Fruit fly (Drosophila melanogaster) whole organism, embryonic: ENCODE results near the gene pim.

Source experiments
- ATbp ChIP-seq: fragments of 200-800 bp; sonication (Bioruptor generic); optimal IDR thresholded peaks from 2 replicates; lab custom pipeline; 2017; ENCODE audit warnings: missing biosample characterization, mild to moderate bottlenecking, missing genetic modification characterization, missing genetic modification reagents
- Antp ChIP-seq: fragments of 200-800 bp; sonication (Bioruptor generic); optimal IDR thresholded peaks from 3 replicates; lab custom pipeline; 2016; ENCODE audit warnings: missing biosample characterization, missing genetic modification characterization
- Atf3 ChIP-seq: fragments of 200-800 bp; sonication (Bioruptor generic); optimal IDR thresholded peaks from 3 replicates; lab custom pipeline; 2016; ENCODE audit warnings: missing biosample characterization, missing genetic modification characterization
- Bgb ChIP-seq: fragments of 200-800 bp; sonication (Bioruptor generic); IDR thresholded peaks from 2 replicates; pipeline ENCODE4 v1.3.6; 2022; ENCODE audit warnings: missing biosample characterization, missing genetic modification characterization; ENCODE audit not compliant: partially characterized antibody
- CG11456 ChIP-seq: fragments of 200-800 bp; sonication (Bioruptor generic); IDR thresholded peaks from 3 replicates; pipeline ENCODE4 v1.3.6; 2022; ENCODE audit warnings: missing biosample characterization, missing genetic modification characterization
- CG11504 ChIP-seq: fragments of 200-800 bp; sonication (Bioruptor generic); optimal IDR thresholded peaks from 3 replicates; lab custom pipeline; 2019; ENCODE audit warnings: missing biosample characterization, mild to moderate bottlenecking, missing genetic modification characterization, moderate library complexity
- CG11695 ChIP-seq: fragments of 200-800 bp; sonication (Bioruptor generic); IDR thresholded peaks from 3 replicates; pipeline ENCODE4 v1.3.6; 2022; ENCODE audit warnings: missing biosample characterization, missing genetic modification characterization
- CG12071 ChIP-seq: fragments of 200-800 bp; sonication (Bioruptor generic); optimal IDR thresholded peaks from 3 replicates; lab custom pipeline; 2018; ENCODE audit warnings: missing biosample characterization, mild to moderate bottlenecking, missing genetic modification characterization
- CG15269 ChIP-seq: fragments of 200-800 bp; sonication (Bioruptor generic); optimal IDR thresholded peaks from 2 replicates; lab custom pipeline; 2018; ENCODE audit warnings: missing biosample characterization, mild to moderate bottlenecking, missing genetic modification characterization, moderate library complexity
- CG15514 ChIP-seq: fragments of 200-800 bp; sonication (Bioruptor generic); optimal IDR thresholded peaks from 3 replicates; lab custom pipeline; 2017; ENCODE audit warnings: missing biosample characterization, missing genetic modification characterization, mild to moderate bottlenecking, moderate library complexity, missing genetic modification reagents
- CG1603 ChIP-seq: fragments of 200-800 bp; sonication (Bioruptor generic); optimal IDR thresholded peaks from 2 replicates; lab custom pipeline; 2019; ENCODE audit warnings: missing biosample characterization, mild to moderate bottlenecking, missing genetic modification characterization, moderate library complexity
- CG1647 ChIP-seq: fragments of 200-800 bp; sonication (Bioruptor generic); optimal IDR thresholded peaks from 3 replicates; lab custom pipeline; 2016; ENCODE audit warnings: missing biosample characterization, missing genetic modification characterization
- CG16779 ChIP-seq: fragments of 200-800 bp; sonication (Bioruptor generic); IDR thresholded peaks from 2 replicates; pipeline ENCODE4 v1.3.6; 2022; ENCODE audit warnings: missing biosample characterization, missing genetic modification characterization
- CG1792 ChIP-seq: fragments of 200-800 bp; sonication (Bioruptor generic); optimal IDR thresholded peaks from 2 replicates; lab custom pipeline; 2016; ENCODE audit warnings: missing biosample characterization, missing genetic modification characterization
- CG18476 ChIP-seq: fragments of 200-800 bp; sonication (Bioruptor generic); optimal IDR thresholded peaks from 2 replicates; lab custom pipeline; 2016; ENCODE audit warnings: missing biosample characterization, mild to moderate bottlenecking, missing genetic modification characterization
- CG2712 ChIP-seq: fragments of 200-800 bp; optimal IDR thresholded peaks from 3 replicates; lab custom pipeline; 2019; ENCODE audit warnings: missing biosample characterization, mild to moderate bottlenecking, missing genetic modification characterization, moderate library complexity
- CG2889 ChIP-seq: fragments of 200-800 bp; sonication (Bioruptor generic); IDR thresholded peaks from 3 replicates; pipeline ENCODE4 v1.3.6; 2022; ENCODE audit warnings: missing biosample characterization, missing genetic modification characterization
- CG30020 ChIP-seq: fragments of 200-800 bp; optimal IDR thresholded peaks from 2 replicates; lab custom pipeline; 2019; ENCODE audit warnings: missing biosample characterization, mild to moderate bottlenecking, missing genetic modification characterization, moderate library complexity
- CG30403 ChIP-seq: fragments of 200-800 bp; sonication (Bioruptor generic); optimal IDR thresholded peaks from 3 replicates; lab custom pipeline; 2016; ENCODE audit warnings: missing biosample characterization, missing genetic modification characterization
- CG34422 ChIP-seq: fragments of 200-800 bp; sonication (Bioruptor generic); IDR thresholded peaks from 3 replicates; pipeline ENCODE4 v1.3.6; 2022; ENCODE audit warnings: missing biosample characterization, missing genetic modification characterization
- CG4424 ChIP-seq: fragments of 200-800 bp; sonication (Bioruptor generic); optimal IDR thresholded peaks from 3 replicates; lab custom pipeline; 2016; ENCODE audit warnings: missing biosample characterization, missing genetic modification characterization
- CG7963 ChIP-seq: fragments of 200-800 bp; sonication (Bioruptor generic); IDR thresholded peaks from 3 replicates; pipeline ENCODE4 v1.3.6; 2022; ENCODE audit warnings: missing biosample characterization, missing genetic modification characterization; ENCODE audit not compliant: partially characterized antibody
- CG9797 ChIP-seq: fragments of 200-800 bp; sonication (Bioruptor generic); optimal IDR thresholded peaks from 3 replicates; lab custom pipeline; 2018; ENCODE audit warnings: missing biosample characterization, mild to moderate bottlenecking, missing genetic modification characterization
- CTCF ChIP-seq: fragments of 200-800 bp; sonication (Bioruptor generic); optimal IDR thresholded peaks from 2 replicates; lab custom pipeline; 2017; ENCODE audit warnings: missing biosample characterization, mild to moderate bottlenecking, missing genetic modification characterization, moderate library complexity
- Chrac-16 ChIP-seq: fragments of 200-800 bp; sonication (Bioruptor generic); optimal IDR thresholded peaks from 3 replicates; lab custom pipeline; 2016; ENCODE audit warnings: missing biosample characterization, missing genetic modification characterization
- CkIIα-i1 ChIP-seq: fragments of 200-800 bp; sonication (Bioruptor generic); IDR thresholded peaks from 2 replicates; pipeline ENCODE4 v1.3.6; 2022; ENCODE audit warnings: missing biosample characterization, missing genetic modification characterization
- E2f2 ChIP-seq: fragments of 200-800 bp; sonication (Bioruptor generic); IDR thresholded peaks from 2 replicates; pipeline ENCODE4 v1.3.6; 2022; ENCODE audit warnings: missing biosample characterization, missing genetic modification characterization
- HHEX ChIP-seq: fragments of 200-800 bp; sonication (Bioruptor generic); optimal IDR thresholded peaks from 3 replicates; lab custom pipeline; 2017; ENCODE audit warnings: missing biosample characterization, mild to moderate bottlenecking, missing genetic modification characterization, missing genetic modification reagents
- Hr39 ChIP-seq: fragments of >200 bp; optimal IDR thresholded peaks from 2 replicates; lab custom pipeline; 2017
- Hsf ChIP-seq: fragments of 200-800 bp; sonication (Bioruptor generic); optimal IDR thresholded peaks from 3 replicates; lab custom pipeline; 2016; ENCODE audit warnings: missing biosample characterization, missing genetic modification characterization
- Mad ChIP-seq: fragments of 200-800 bp; sonication (Bioruptor generic); optimal IDR thresholded peaks from 2 replicates; lab custom pipeline; 2016; ENCODE audit warnings: missing biosample characterization, missing genetic modification characterization
- Myb ChIP-seq: fragments of 200-800 bp; sonication (Bioruptor generic); optimal IDR thresholded peaks from 2 replicates; lab custom pipeline; 2016; ENCODE audit warnings: missing biosample characterization, missing genetic modification characterization
- NC2α ChIP-seq: fragments of 200-800 bp; sonication (Bioruptor generic); optimal IDR thresholded peaks from 2 replicates; lab custom pipeline; 2016; ENCODE audit warnings: missing biosample characterization, missing genetic modification characterization
- NC2β ChIP-seq: fragments of 200-800 bp; sonication (Bioruptor generic); optimal IDR thresholded peaks from 2 replicates; lab custom pipeline; 2016; ENCODE audit warnings: missing biosample characterization, missing genetic modification characterization
- Ssrp ChIP-seq: fragments of 200-800 bp; sonication (Bioruptor generic); optimal IDR thresholded peaks from 2 replicates; lab custom pipeline; 2018; ENCODE audit warnings: missing biosample characterization, mild to moderate bottlenecking, missing genetic modification characterization, moderate library complexity
- abd-A ChIP-seq: fragments of 200-800 bp; sonication (Bioruptor generic); optimal IDR thresholded peaks from 3 replicates; lab custom pipeline; 2019; ENCODE audit warnings: missing biosample characterization, mild to moderate bottlenecking, missing genetic modification characterization, moderate library complexity
- br ChIP-seq: fragments of >200 bp; optimal IDR thresholded peaks from 2 replicates; lab custom pipeline; 2017
- cas ChIP-seq: fragments of 200-800 bp; sonication (Bioruptor generic); IDR thresholded peaks from 2 replicates; pipeline ENCODE4 v1.3.6; 2022; ENCODE audit warnings: missing biosample characterization, missing genetic modification characterization
- cato ChIP-seq: fragments of 200-800 bp; sonication (Bioruptor generic); optimal IDR thresholded peaks from 2 replicates; lab custom pipeline; 2016; ENCODE audit warnings: missing biosample characterization, missing genetic modification characterization, borderline replicate concordance
- dysf ChIP-seq: fragments of 200-800 bp; sonication (Bioruptor generic); IDR thresholded peaks from 3 replicates; pipeline ENCODE4 v1.3.6; 2022; ENCODE audit warnings: missing biosample characterization, missing genetic modification characterization
- exex ChIP-seq: fragments of 200-800 bp; sonication (Bioruptor generic); optimal IDR thresholded peaks from 4 replicates; lab custom pipeline; 2018; ENCODE audit warnings: missing biosample characterization, mild to moderate bottlenecking, missing genetic modification characterization, moderate library complexity
- fd64A ChIP-seq: fragments of 200-800 bp; sonication (Bioruptor generic); optimal IDR thresholded peaks from 3 replicates; lab custom pipeline; 2018; ENCODE audit warnings: missing biosample characterization, mild to moderate bottlenecking, missing genetic modification characterization
- gt ChIP-seq: fragments of 200-800 bp; sonication (Bioruptor generic); IDR thresholded peaks from 2 replicates; pipeline ENCODE4 v1.3.6; 2022; ENCODE audit warnings: missing biosample characterization, missing genetic modification characterization
- nerfin-1 ChIP-seq: fragments of 200-800 bp; sonication (Bioruptor generic); optimal IDR thresholded peaks from 3 replicates; lab custom pipeline; 2019; ENCODE audit warnings: missing biosample characterization, mild to moderate bottlenecking, missing genetic modification characterization, moderate library complexity
- p53 ChIP-seq: fragments of 200-800 bp; sonication (Bioruptor generic); optimal IDR thresholded peaks from 2 replicates; lab custom pipeline; 2016; ENCODE audit warnings: missing biosample characterization, missing genetic modification characterization
- pfk ChIP-seq: fragments of 200-800 bp; sonication (Bioruptor generic); optimal IDR thresholded peaks from 2 replicates; lab custom pipeline; 2018; ENCODE audit warnings: missing biosample characterization, mild to moderate bottlenecking, missing genetic modification characterization, moderate library complexity
- phol ChIP-seq: fragments of 200-800 bp; sonication (Bioruptor generic); optimal IDR thresholded peaks from 3 replicates; lab custom pipeline; 2018; ENCODE audit warnings: missing biosample characterization, mild to moderate bottlenecking, missing genetic modification characterization, moderate library complexity
- sob ChIP-seq: fragments of 200-800 bp; sonication (Bioruptor generic); IDR thresholded peaks from 2 replicates; pipeline ENCODE4 v1.3.6; 2022; ENCODE audit warnings: missing biosample characterization, missing genetic modification characterization
- tin ChIP-seq: fragments of 200-800 bp; sonication (Bioruptor generic); optimal IDR thresholded peaks from 3 replicates; lab custom pipeline; 2016; ENCODE audit warnings: missing biosample characterization, missing genetic modification characterization
- tup ChIP-seq: fragments of 200-800 bp; sonication (Bioruptor generic); optimal IDR thresholded peaks from 2 replicates; lab custom pipeline; 2016; ENCODE audit warnings: missing biosample characterization, mild to moderate bottlenecking, missing genetic modification characterization, moderate library complexity

Gene pim

DNA sequence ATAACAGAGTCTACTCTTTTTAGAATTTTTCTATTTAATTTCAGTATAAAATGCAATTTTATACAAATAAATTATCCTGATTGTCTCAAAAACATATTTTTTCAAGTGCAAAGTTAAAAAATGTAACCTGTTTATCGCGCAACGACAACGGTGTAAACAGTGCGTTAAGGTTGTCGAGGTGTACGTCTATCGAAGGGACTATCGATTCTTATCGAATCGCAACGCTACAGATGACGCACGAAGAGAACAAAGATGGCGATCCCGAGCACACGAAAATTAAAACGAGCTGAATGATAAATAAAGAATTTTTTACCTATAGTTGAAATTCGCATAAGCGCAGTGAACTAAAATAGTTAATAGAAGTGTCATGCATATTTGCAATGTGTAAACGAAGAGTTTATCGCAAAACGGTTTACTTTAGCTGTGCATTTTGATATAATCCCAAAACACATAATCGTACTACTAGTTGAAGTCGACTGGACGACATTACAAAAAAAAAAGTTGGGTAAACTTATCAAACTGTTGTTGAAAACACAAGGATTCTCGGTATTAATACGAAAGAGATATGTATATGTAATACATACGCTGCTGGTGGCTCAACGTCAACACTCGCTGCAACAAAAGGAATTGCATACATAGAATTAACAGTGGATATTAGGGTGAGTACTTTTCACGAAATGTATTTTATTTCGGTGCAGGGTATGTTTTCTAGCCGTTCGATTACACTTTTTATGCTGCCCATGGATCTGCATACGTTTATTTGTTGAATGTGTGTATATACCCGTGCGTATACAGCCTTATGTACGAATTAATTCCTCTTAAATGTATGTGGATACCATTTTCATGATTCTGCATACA, 25.3 kb downstream of the pim start, which contains the start of gene da (continued):
- peak; percentile 44 for TF ChIP-seq CG18476
- peak; percentile 29 for TF ChIP-seq Myb
- TF ChIP-seq CG11504 (tag; lab: Kevin White, UChicago) = peak; percentile 72
- TF ChIP-seq CG16779 = no peak
- peak; percentile 57 for TF ChIP-seq Antp
- TF ChIP-seq p53 (GFP tag; lab: Kevin White, UChicago) = peak; percentile 12
- peak; percentile 64; the same call in 2 of the 3 replicates for TF ChIP-seq dysf
- peak; percentile 86 for TF ChIP-seq pfk (GFP tag; lab: Kevin White, UChicago)
- TF ChIP-seq Ssrp (tag; lab: Kevin White, UChicago) = peak; percentile 58
- TF ChIP-seq CG30403 (GFP tag; lab: Kevin White, UChicago) = peak; percentile 77
- TF ChIP-seq CG2712 = peak; percentile 71
- TF ChIP-seq CG15269 = peak; percentile 69
- no peak for TF ChIP-seq abd-A (tag; lab: Kevin White, UChicago)
- no peak for TF ChIP-seq CG12071 (GFP tag; lab: Kevin White, UChicago)
- peak; percentile 31 for TF ChIP-seq nerfin-1 (tag; lab: Kevin White, UChicago)
- TF ChIP-seq E2f2 (GFP tag; lab: Robert Waterston, UW) = peak; percentile 47; the same call in 1 of the 2 replicates
- no peak for TF ChIP-seq CG2889 (GFP tag; lab: Robert Waterston, UW)
- TF ChIP-seq sob = peak; percentile 62; the same call in 1 of the 2 replicates
- peak; percentile 73 for TF ChIP-seq Hsf
- TF ChIP-seq CG4424 (GFP tag; lab: Kevin White, UChicago) = peak; percentile 55
- TF ChIP-seq CG11695 (GFP tag; lab: Robert Waterston, UW) = 0 out of 3 replicates have a peak, but pooled peaks have one; percentile 38
- TF ChIP-seq CG34422 (GFP tag; lab: Robert Waterston, UW) = peak; percentile 57; the same call in 2 of the 3 replicates
- TF ChIP-seq fd64A (GFP tag; lab: Kevin White, UChicago) = no peak
- no peak for TF ChIP-seq gt
- no peak for TF ChIP-seq Hr39 (lab: Kevin White, UChicago)
- TF ChIP-seq tup (GFP tag; lab: Kevin White, UChicago) = no peak
- no peak; the same call in 2 of the 3 replicates for TF ChIP-seq CG11456 (GFP tag; lab: Robert Waterston, UW)
- peak; percentile 63 for TF ChIP-seq NC2β (GFP tag; lab: Kevin White, UChicago)
- peak; percentile 44; the same call in 1 of the 3 replicates for TF ChIP-seq CG7963
- no peak for TF ChIP-seq exex (tag; lab: Kevin White, UChicago)
- peak; percentile 72 for TF ChIP-seq Atf3 (GFP tag; lab: Kevin White, UChicago)
- TF ChIP-seq CG1603 = peak; percentile 97
- no peak for TF ChIP-seq ATbp (GFP tag; lab: Kevin White, UChicago)
- peak; percentile 39 for TF ChIP-seq Mad (GFP tag; lab: Kevin White, UChicago)
- peak; percentile 58 for TF ChIP-seq CG9797 (GFP tag; lab: Kevin White, UChicago)
- TF ChIP-seq CG15514 (GFP tag; lab: Kevin White, UChicago) = peak; percentile 81
- peak; percentile 24 for TF ChIP-seq CG1647 (GFP tag; lab: Kevin White, UChicago)
- peak; percentile 49; the same call in 1 of the 2 replicates for TF ChIP-seq Bgb (GFP tag; lab: Robert Waterston, UW)
- TF ChIP-seq CTCF (GFP tag; lab: Kevin White, UChicago) = no peak
- no peak for TF ChIP-seq br (lab: Kevin White, UChicago)
- TF ChIP-seq Chrac-16 (GFP tag; lab: Kevin White, UChicago) = peak; percentile 56
- TF ChIP-seq cato (GFP tag; lab: Kevin White, UChicago) = no peak
- TF ChIP-seq tin (GFP tag; lab: Kevin White, UChicago) = peak; percentile 62
- TF ChIP-seq NC2α (GFP tag; lab: Kevin White, UChicago) = no peak
- peak; percentile 99 for TF ChIP-seq CG30020 (tag; lab: Kevin White, UChicago)
- TF ChIP-seq CG1792 (GFP tag; lab: Kevin White, UChicago) = peak; percentile 34
- no peak for TF ChIP-seq CkIIα-i1 (GFP tag; lab: Robert Waterston, UW)
- no peak for TF ChIP-seq cas (GFP tag; lab: Robert Waterston, UW)
- TF ChIP-seq HHEX = peak; percentile 40
- TF ChIP-seq phol = peak; percentile 100
